Fruit fly (Drosophila melanogaster) whole organism, pupa: Measurements from ENCODE around the gene NimA.

Source experiments
- CG10348 ChIP-seq: fragments of 200-800 bp; sonication (Bioruptor generic); IDR thresholded peaks from 2 replicates; pipeline ENCODE4 v1.3.6; 2022; ENCODE audit warnings: missing biosample characterization, missing genetic modification characterization
- CG12605 ChIP-seq: fragments of 200-800 bp; sonication (Bioruptor generic); IDR thresholded peaks from 2 replicates; pipeline ENCODE4 v1.3.6; 2022; ENCODE audit warnings: missing biosample characterization, missing genetic modification characterization
- CG13204 ChIP-seq: fragments of 200-800 bp; sonication (Bioruptor generic); optimal IDR thresholded peaks from 2 replicates; lab custom pipeline; 2018; ENCODE audit warnings: missing biosample characterization, mild to moderate bottlenecking, missing genetic modification characterization, moderate library complexity
- CG14655 ChIP-seq: fragments of 200-800 bp; sonication (Bioruptor generic); optimal IDR thresholded peaks from 3 replicates; lab custom pipeline; 2017; ENCODE audit warnings: mild to moderate bottlenecking, missing biosample characterization, missing genetic modification reagents, missing genetic modification characterization
- CG15710 ChIP-seq: fragments of 200-800 bp; sonication (Bioruptor generic); optimal IDR thresholded peaks from 2 replicates; lab custom pipeline; 2018; ENCODE audit warnings: missing biosample characterization, mild to moderate bottlenecking, missing genetic modification characterization, moderate library complexity
- CG32121 ChIP-seq: fragments of 200-800 bp; sonication (Bioruptor generic); IDR thresholded peaks from 2 replicates; pipeline ENCODE4 v1.3.6; 2022; ENCODE audit warnings: missing biosample characterization, missing genetic modification characterization
- CG34367 ChIP-seq: fragments of 200-800 bp; sonication (Bioruptor generic); optimal IDR thresholded peaks from 2 replicates; lab custom pipeline; 2018; ENCODE audit warnings: missing biosample characterization, mild to moderate bottlenecking, missing genetic modification characterization
- CG4496 ChIP-seq: fragments of 200-800 bp; sonication (Bioruptor generic); IDR thresholded peaks from 3 replicates; pipeline ENCODE4 v1.3.6; 2022; ENCODE audit warnings: missing biosample characterization, missing genetic modification characterization
- EcR ChIP-seq: fragments of 200-800 bp; sonication (Bioruptor generic); optimal IDR thresholded peaks from 3 replicates; lab custom pipeline; 2019; ENCODE audit warnings: missing biosample characterization, missing genetic modification characterization, mild to moderate bottlenecking, moderate library complexity, missing genetic modification reagents
- Ets98B ChIP-seq: fragments of 200-800 bp; sonication (Bioruptor generic); IDR thresholded peaks from 2 replicates; pipeline ENCODE4 v1.3.6; 2022; ENCODE audit warnings: missing biosample characterization, missing genetic modification characterization
- Pif1B ChIP-seq: fragments of 200-800 bp; sonication (Bioruptor generic); optimal IDR thresholded peaks from 3 replicates; lab custom pipeline; 2016; ENCODE audit warnings: missing biosample characterization, missing genetic modification characterization
- fd96Ca ChIP-seq: fragments of 200-800 bp; sonication (Bioruptor generic); IDR thresholded peaks from 3 replicates; pipeline ENCODE4 v1.3.6; 2022; ENCODE audit warnings: missing biosample characterization, missing genetic modification characterization
- rn ChIP-seq: fragments of 200-800 bp; sonication (Bioruptor generic); IDR thresholded peaks from 2 replicates; pipeline ENCODE4 v1.3.6; 2022; ENCODE audit warnings: missing biosample characterization, missing genetic modification characterization

DNA sequence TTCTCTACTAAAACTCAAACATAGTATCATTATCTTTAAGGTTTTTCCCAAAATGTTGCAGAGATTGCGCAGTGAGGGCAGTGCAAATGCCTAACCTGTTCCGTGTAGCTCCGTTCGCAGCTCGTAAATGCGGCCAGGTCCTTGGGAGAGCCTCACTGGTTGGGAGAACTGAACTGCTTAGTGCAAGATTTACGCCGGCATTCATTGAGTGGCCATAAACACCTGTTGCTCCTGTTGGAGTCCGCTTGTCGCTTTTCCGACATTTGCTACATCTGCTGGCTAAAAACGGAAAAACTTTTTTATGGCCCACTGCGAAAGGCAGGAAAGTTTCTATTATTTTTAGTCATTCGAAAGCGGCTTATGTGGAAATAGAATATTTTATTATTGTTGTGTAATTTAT is 44.5 kb downstream of the NimA start:
- TF ChIP-seq Ets98B (GFP tag; lab: Robert Waterston, UW): no peak
- peak; percentile 61; the same call in 1 of the 2 replicates for TF ChIP-seq CG12605
- TF ChIP-seq rn: no peak
- no peak for TF ChIP-seq CG4496 (GFP tag; lab: Robert Waterston, UW)
- TF ChIP-seq CG34367: no peak
- TF ChIP-seq CG15710 (tag; lab: Kevin White, UChicago): no peak
- TF ChIP-seq CG13204 (GFP tag; lab: Kevin White, UChicago): no peak
- TF ChIP-seq CG10348 (GFP tag; lab: Robert Waterston, UW): no peak
- TF ChIP-seq EcR (GFP tag; lab: Kevin White, UChicago): no peak
- no peak for TF ChIP-seq Pif1B (GFP tag; lab: Kevin White, UChicago)
- TF ChIP-seq CG14655 (GFP tag; lab: Kevin White, UChicago): no peak
- no peak for TF ChIP-seq CG32121 (GFP tag; lab: Robert Waterston, UW)
- TF ChIP-seq fd96Ca (GFP tag; lab: Robert Waterston, UW): no peak
